Worm (Caenorhabditis elegans): ENCODE data around the gene F48B9.3.

- no peak for TF ChIP-seq ztf-29 (GFP tag; IDR thresholded peaks at IDR 0.05)
- no peak for TF ChIP-seq med-1 (GFP tag; optimal IDR thresholded peaks at IDR 0.05; ENCODE audit: insufficient read depth)
- no peak for TF ChIP-seq T22C8.4 (GFP tag; IDR thresholded peaks at IDR 0.05)
- no peak for TF ChIP-seq flt-1 (GFP tag; IDR thresholded peaks at IDR 0.05)
- TF ChIP-seq cog-1 (tag; optimal IDR thresholded peaks at IDR 0.05): no peak
- no peak for TF ChIP-seq ztf-23 (GFP tag; IDR thresholded peaks at IDR 0.05)
- TF ChIP-seq ref-1 (GFP tag; conservative IDR thresholded peaks at IDR 0.05): no peak
- no peak for TF ChIP-seq klf-2 (GFP tag; conservative IDR thresholded peaks at IDR 0.05)
Measured at ce11 chrX:2157855-2158254, 7.0 kb upstream of the F48B9.3 start.

Data from whole organism, midembryonic.